Worm (Caenorhabditis elegans): Measurements from ENCODE around the gene K08F9.3.

- TF ChIP-seq nhr-237 (tag; optimal IDR thresholded peaks at IDR 0.05) (no peak), aly-2 (tag; optimal IDR thresholded peaks at IDR 0.05) (no peak), nfya-1 (tag; optimal IDR thresholded peaks at IDR 0.05; ENCODE audit: insufficient read depth) (no peak), ZK546.5 (tag; optimal IDR thresholded peaks at IDR 0.05) (no peak), unc-39 (tag; optimal IDR thresholded peaks at IDR 0.05) (no peak), lsy-12 (tag; optimal IDR thresholded peaks at IDR 0.05) (no peak), pqm-1 (tag; optimal IDR thresholded peaks at IDR 0.05) (no peak), ama-1 (optimal IDR thresholded peaks at IDR 0.05) (no peak)
These were observed 12.4 kb upstream of the K08F9.3 start, which contains the start of gene srr-7 for ce11 chrV:15127955-15128354.

Measured in whole organism, L3 larva.